Worm (Caenorhabditis elegans) whole organism, late embryonic: ENCODE data around the gene ZK970.8.

Experiments used
- ceh-31 ChIP-seq: sonication (generic microtip); optimal IDR thresholded peaks from 2 replicates; lab custom pipeline; 2016; ENCODE audit warnings: missing genetic modification characterization, missing compliant biosample characterization
- ceh-6 ChIP-seq: fragments of 200-800 bp; sonication (Bioruptor generic); optimal IDR thresholded peaks from 2 replicates; lab custom pipeline; 2018; ENCODE audit warnings: mild to moderate bottlenecking, missing genetic modification characterization, missing compliant biosample characterization
- dve-1 ChIP-seq: sonication (generic microtip); optimal IDR thresholded peaks from 2 replicates; lab custom pipeline; 2017; ENCODE audit warnings: antibody characterized with exemption, mild to moderate bottlenecking, missing genetic modification characterization, missing compliant biosample characterization
- ets-4 ChIP-seq: sonication (generic microtip); optimal IDR thresholded peaks from 2 replicates; lab custom pipeline; 2016; ENCODE audit warnings: missing genetic modification characterization, missing compliant biosample characterization
- eyg-1 ChIP-seq: sonication (generic microtip); optimal IDR thresholded peaks from 2 replicates; lab custom pipeline; 2016; ENCODE audit warnings: missing genotype, missing genetic modification characterization, missing compliant biosample characterization
- fkh-10 ChIP-seq: fragments of 150-350 bp; optimal IDR thresholded peaks from 2 replicates; lab custom pipeline; 2014; ENCODE audit warnings: missing biosample characterization, missing genetic modification reagents, missing genetic modification characterization
- lin-11 ChIP-seq: fragments of 200-800 bp; sonication (Bioruptor generic); optimal IDR thresholded peaks from 2 replicates; lab custom pipeline; 2018; ENCODE audit warnings: mild to moderate bottlenecking, missing genetic modification characterization, missing compliant biosample characterization
- mec-3 ChIP-seq: sonication (generic microtip); optimal IDR thresholded peaks from 2 replicates; lab custom pipeline; 2016; ENCODE audit warnings: borderline replicate concordance, missing genetic modification characterization, missing compliant biosample characterization

DNA sequence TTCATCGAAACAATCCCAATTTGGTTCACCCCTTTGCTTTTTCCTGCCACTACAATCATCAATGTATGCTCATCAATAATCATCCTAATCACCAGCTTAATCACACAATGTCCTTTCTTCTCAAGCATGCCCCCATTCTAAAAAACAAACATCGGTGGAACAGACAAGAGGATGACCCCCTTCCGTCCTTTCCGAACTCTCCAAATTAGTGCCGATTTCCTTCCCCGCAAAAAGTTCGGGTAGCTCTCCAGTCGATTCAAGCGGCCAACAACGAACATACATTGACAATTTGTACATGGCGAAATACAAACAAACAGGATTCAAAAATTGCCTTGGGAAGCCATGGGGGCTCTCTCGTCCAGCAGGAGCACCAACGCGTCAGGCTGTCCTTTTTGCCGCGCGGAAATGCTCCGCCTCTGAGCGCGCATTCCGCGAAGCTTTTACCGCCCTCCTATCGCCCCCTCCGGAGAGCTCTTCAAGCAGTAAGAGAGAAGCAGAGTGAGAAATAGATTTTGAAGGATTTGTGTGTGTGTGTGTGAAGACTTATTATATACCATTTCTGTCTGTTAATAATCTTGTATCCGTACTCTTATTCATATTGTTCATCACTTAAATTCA is 16.3 kb downstream of the ZK970.8 start, which contains the start of gene appg-1:
- TF ChIP-seq fkh-10 (GFP tag; lab: Kevin White, UChicago) (no peak), ceh-6 (GFP tag; lab: Kevin White, UChicago) (no peak), ets-4 (tag; lab: Kevin White, UChicago) (no peak), eyg-1 (no peak), mec-3 (tag; lab: Kevin White, UChicago) (no peak), dve-1 (tag; lab: Kevin White, UChicago) (no peak), ceh-31 (no peak), lin-11 (tag; lab: Kevin White, UChicago) (no peak)
